Worm (Caenorhabditis elegans) whole organism, midembryonic: ENCODE data around the gene C26D10.6.

Experiments
- T22C8.4 ChIP-seq: fragments of 200-800 bp; sonication (Bioruptor generic); IDR thresholded peaks from 2 replicates; pipeline ENCODE4 v1.3.6; 2022; ENCODE audit warnings: missing genetic modification characterization, missing compliant biosample characterization
- cog-1 ChIP-seq: sonication (generic microtip); optimal IDR thresholded peaks from 2 replicates; lab custom pipeline; 2016; ENCODE audit warnings: missing genetic modification characterization, missing compliant biosample characterization
- flt-1 ChIP-seq: fragments of 200-800 bp; sonication (Bioruptor generic); IDR thresholded peaks from 2 replicates; pipeline ENCODE4 v1.3.6; 2022; ENCODE audit warnings: missing genetic modification characterization, missing compliant biosample characterization
- klf-2 ChIP-seq: fragments of 200-800 bp; sonication (Bioruptor generic); conservative IDR thresholded peaks from 2 replicates; pipeline ENCODE4 v1.3.6; 2022; ENCODE audit warnings: missing genetic modification reagents, missing genetic modification characterization, missing compliant biosample characterization
- med-1 ChIP-seq: sonication (generic microtip); optimal IDR thresholded peaks from 2 replicates; lab custom pipeline; 2017; ENCODE audit warnings: missing genetic modification characterization, mild to moderate bottlenecking, missing compliant biosample characterization, antibody characterized with exemption, missing genetic modification reagents; ENCODE audit not compliant: insufficient read depth
- ref-1 ChIP-seq: fragments of 200-800 bp; sonication (Bioruptor generic); conservative IDR thresholded peaks from 2 replicates; pipeline ENCODE4 v1.3.6; 2022; ENCODE audit warnings: missing genetic modification reagents, missing genetic modification characterization, missing compliant biosample characterization
- tab-1 ChIP-seq: fragments of 200-800 bp; sonication (Bioruptor generic); IDR thresholded peaks from 2 replicates; pipeline ENCODE4 v1.3.6; 2022; ENCODE audit warnings: missing genetic modification characterization, missing compliant biosample characterization
- ztf-23 ChIP-seq: fragments of 200-800 bp; sonication (Bioruptor generic); IDR thresholded peaks from 2 replicates; pipeline ENCODE4 v1.3.6; 2022; ENCODE audit warnings: missing genetic modification reagents, missing genetic modification characterization, missing compliant biosample characterization
- ztf-29 ChIP-seq: fragments of 200-800 bp; sonication (Bioruptor generic); IDR thresholded peaks from 2 replicates; pipeline ENCODE4 v1.3.6; 2022; ENCODE audit warnings: missing genetic modification reagents, missing genetic modification characterization, missing compliant biosample characterization

The C26D10.6 gene

ce11 chrII:8326228-8326960, 28.1 kb downstream of the C26D10.6 start:
- TF ChIP-seq tab-1 = no peak
- no peak for TF ChIP-seq med-1 (GFP tag; lab: Kevin White, UChicago)
- no peak for TF ChIP-seq cog-1
- TF ChIP-seq flt-1 = no peak
- no peak for TF ChIP-seq ztf-23
- TF ChIP-seq T22C8.4 (GFP tag; lab: Robert Waterston, UW) = no peak
- no peak for TF ChIP-seq ztf-29 (GFP tag; lab: Robert Waterston, UW)
- TF ChIP-seq klf-2 (GFP tag; lab: Robert Waterston, UW) = no peak
- no peak for TF ChIP-seq ref-1 (GFP tag; lab: Robert Waterston, UW)

ce11 chrII:8325002-8325539, 29.4 kb downstream of the C26D10.6 start, which contains the start of the genes ran-3 and C26D10.3:
TSS of gene ran-3 (minus strand) at chrII:8325052.
TSS of gene C26D10.3 (plus strand) at chrII:8325386.
- TF ChIP-seq ref-1 (GFP tag; lab: Robert Waterston, UW) (no peak), ztf-29 (GFP tag; lab: Robert Waterston, UW) (no peak), T22C8.4 (GFP tag; lab: Robert Waterston, UW) (no peak), ztf-23 (peak; percentile 72), med-1 (GFP tag; lab: Kevin White, UChicago) (peak; percentile 84), klf-2 (GFP tag; lab: Robert Waterston, UW) (peak; percentile 72; the same call in 1 of the 2 replicates), cog-1 (peak; percentile 56), flt-1 (peak; percentile 70; the same call in 1 of the 2 replicates), tab-1 (peak; percentile 60; the same call in 1 of the 2 replicates)

DNA sequence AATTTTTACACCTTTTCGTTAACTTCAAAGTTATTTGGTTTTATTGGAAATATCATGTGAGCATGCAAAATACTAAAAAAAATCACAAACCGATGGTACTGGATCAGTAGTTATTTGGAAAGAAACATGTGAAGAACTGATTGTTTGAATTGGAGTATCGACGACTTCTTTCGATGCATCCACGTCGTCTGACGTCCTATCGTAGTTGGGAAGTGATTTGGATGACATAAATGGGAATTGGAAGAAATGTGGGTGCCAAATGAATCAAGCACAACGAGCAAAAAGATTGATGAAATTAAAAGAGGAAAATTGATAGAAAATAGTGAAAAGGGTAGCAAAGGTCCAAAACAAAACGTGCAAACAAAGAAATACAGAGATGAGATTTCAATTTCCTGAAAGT, 33.3 kb downstream of the C26D10.6 start, which contains the start of gene shw-1:
shw-1 (minus strand) TSS at position 228 of the 400 bp plus-strand sequence.
- TF ChIP-seq ztf-29 (GFP tag; lab: Robert Waterston, UW) (no peak), med-1 (GFP tag; lab: Kevin White, UChicago) (no peak), tab-1 (no peak), ztf-23 (no peak), cog-1 (no peak), T22C8.4 (GFP tag; lab: Robert Waterston, UW) (no peak), klf-2 (GFP tag; lab: Robert Waterston, UW) (no peak), ref-1 (GFP tag; lab: Robert Waterston, UW) (no peak), flt-1 (no peak)

- TF ChIP-seq klf-2 (GFP tag; lab: Robert Waterston, UW) (no peak), tab-1 (no peak), ref-1 (GFP tag; lab: Robert Waterston, UW) (no peak), T22C8.4 (GFP tag; lab: Robert Waterston, UW) (no peak), ztf-29 (GFP tag; lab: Robert Waterston, UW) (no peak), med-1 (GFP tag; lab: Kevin White, UChicago) (no peak), ztf-23 (no peak), flt-1 (no peak), cog-1 (no peak)
These were observed 37.8 kb downstream of the C26D10.6 start for ce11 chrII:8316701-8317100.

ce11 chrII:8314768-8315167, 39.7 kb downstream of the C26D10.6 start:
- TF ChIP-seq cog-1 (no peak), flt-1 (no peak), ztf-23 (no peak), ref-1 (GFP tag; lab: Robert Waterston, UW) (no peak), T22C8.4 (GFP tag; lab: Robert Waterston, UW) (no peak), med-1 (GFP tag; lab: Kevin White, UChicago) (no peak), klf-2 (GFP tag; lab: Robert Waterston, UW) (no peak), tab-1 (no peak), ztf-29 (GFP tag; lab: Robert Waterston, UW) (no peak)

DNA sequence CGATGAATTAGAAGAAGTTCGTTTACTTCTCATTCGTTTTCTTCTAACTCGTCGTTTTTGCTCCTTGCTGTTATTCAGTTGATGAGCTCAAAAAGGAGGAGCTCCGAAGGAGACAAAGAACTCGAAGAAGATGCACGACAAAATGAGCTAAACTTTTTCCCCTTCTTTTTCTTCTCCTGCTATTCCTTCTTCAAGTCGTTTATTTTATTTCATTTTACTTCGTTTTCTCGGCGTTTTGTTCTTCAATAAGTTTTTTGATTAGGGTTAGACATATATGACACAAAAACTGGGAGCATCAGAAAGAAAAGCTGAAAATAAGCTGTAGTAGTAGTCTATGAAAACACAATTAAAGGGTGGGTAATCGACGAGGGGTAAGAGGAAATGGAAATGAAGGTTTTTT, 42.5 kb downstream of the C26D10.6 start:
- TF ChIP-seq ref-1 (GFP tag; lab: Robert Waterston, UW) (no peak), cog-1 (no peak), med-1 (GFP tag; lab: Kevin White, UChicago) (no peak), ztf-23 (no peak), T22C8.4 (GFP tag; lab: Robert Waterston, UW) (no peak), tab-1 (no peak), klf-2 (GFP tag; lab: Robert Waterston, UW) (no peak), flt-1 (no peak), ztf-29 (GFP tag; lab: Robert Waterston, UW) (no peak)

ce11 chrII:8311484-8311883, 43.0 kb downstream of the C26D10.6 start:
- TF ChIP-seq med-1 (GFP tag; lab: Kevin White, UChicago) (no peak), ref-1 (GFP tag; lab: Robert Waterston, UW) (no peak), ztf-29 (GFP tag; lab: Robert Waterston, UW) (no peak)

ce11 chrII:8308314-8308713, 46.2 kb downstream of the C26D10.6 start:
- TF ChIP-seq ref-1 (GFP tag; lab: Robert Waterston, UW) = no peak
- no peak for TF ChIP-seq med-1 (GFP tag; lab: Kevin White, UChicago)
- no peak for TF ChIP-seq tab-1
- no peak for TF ChIP-seq T22C8.4 (GFP tag; lab: Robert Waterston, UW)
- no peak for TF ChIP-seq ztf-29 (GFP tag; lab: Robert Waterston, UW)
- no peak for TF ChIP-seq flt-1
